Worm (Caenorhabditis elegans) whole organism, late embryonic: ENCODE data around the gene F14H3.3.

Source experiments
- C38D4.7 ChIP-seq: fragments of 200-800 bp; sonication (Bioruptor generic); optimal IDR thresholded peaks from 2 replicates; lab custom pipeline; 2018; ENCODE audit warnings: mild to moderate bottlenecking, missing genetic modification characterization, moderate library complexity, missing compliant biosample characterization
- F13H6.1 ChIP-seq: sonication (generic microtip); optimal IDR thresholded peaks from 2 replicates; lab custom pipeline; 2016; ENCODE audit warnings: missing genetic modification characterization, missing compliant biosample characterization
- ceh-14 ChIP-seq: sonication (generic microtip); optimal IDR thresholded peaks from 2 replicates; lab custom pipeline; 2016; ENCODE audit warnings: missing genotype, missing genetic modification characterization, missing compliant biosample characterization
- ceh-24 ChIP-seq: sonication (generic microtip); optimal IDR thresholded peaks from 2 replicates; lab custom pipeline; 2016; ENCODE audit warnings: mild to moderate bottlenecking, missing genetic modification characterization, missing compliant biosample characterization
- ceh-30 ChIP-seq: fragments of 150-350 bp; optimal IDR thresholded peaks from 2 replicates; lab custom pipeline; 2014; ENCODE audit warnings: missing biosample characterization, missing genetic modification characterization
- ceh-31 ChIP-seq: sonication (generic microtip); optimal IDR thresholded peaks from 2 replicates; lab custom pipeline; 2016; ENCODE audit warnings: missing genetic modification characterization, missing compliant biosample characterization
- ceh-48 ChIP-seq: sonication (generic microtip); optimal IDR thresholded peaks from 2 replicates; lab custom pipeline; 2016; ENCODE audit warnings: missing genetic modification characterization, inconsistent platforms, missing compliant biosample characterization
- ceh-6 ChIP-seq: fragments of 200-800 bp; sonication (Bioruptor generic); optimal IDR thresholded peaks from 2 replicates; lab custom pipeline; 2018; ENCODE audit warnings: mild to moderate bottlenecking, missing genetic modification characterization, missing compliant biosample characterization
- elt-2 ChIP-seq: sonication (generic microtip); optimal IDR thresholded peaks from 2 replicates; lab custom pipeline; 2016; ENCODE audit warnings: missing genetic modification reagents, missing genetic modification characterization, missing compliant biosample characterization
- elt-4 ChIP-seq: sonication (generic microtip); optimal IDR thresholded peaks from 2 replicates; lab custom pipeline; 2016; ENCODE audit warnings: missing genetic modification characterization, missing compliant biosample characterization
- ets-4 ChIP-seq: sonication (generic microtip); optimal IDR thresholded peaks from 2 replicates; lab custom pipeline; 2016; ENCODE audit warnings: missing genetic modification characterization, missing compliant biosample characterization
- fkh-10 ChIP-seq: fragments of 150-350 bp; optimal IDR thresholded peaks from 2 replicates; lab custom pipeline; 2014; ENCODE audit warnings: missing biosample characterization, missing genetic modification reagents, missing genetic modification characterization
- hlh-13 ChIP-seq: fragments of 200-800 bp; sonication (Bioruptor generic); optimal IDR thresholded peaks from 2 replicates; lab custom pipeline; 2018; ENCODE audit warnings: mild to moderate bottlenecking, missing genetic modification characterization, missing compliant biosample characterization
- hlh-30 ChIP-seq: sonication (generic microtip); optimal IDR thresholded peaks from 2 replicates; lab custom pipeline; 2017; ENCODE audit warnings: antibody characterized with exemption, missing genetic modification characterization, missing compliant biosample characterization; ENCODE audit not compliant: insufficient read depth
- hlh-6 ChIP-seq: sonication (generic microtip); optimal IDR thresholded peaks from 2 replicates; lab custom pipeline; 2016; ENCODE audit warnings: missing genotype, missing genetic modification characterization, missing compliant biosample characterization
- hlh-8 ChIP-seq: sonication (generic microtip); optimal IDR thresholded peaks from 2 replicates; lab custom pipeline; 2016; ENCODE audit warnings: missing genotype, missing genetic modification characterization, missing compliant biosample characterization
- lim-6 ChIP-seq: sonication (generic microtip); optimal IDR thresholded peaks from 2 replicates; lab custom pipeline; 2016; ENCODE audit warnings: missing genetic modification characterization, missing compliant biosample characterization
- lin-11 ChIP-seq: fragments of 200-800 bp; sonication (Bioruptor generic); optimal IDR thresholded peaks from 2 replicates; lab custom pipeline; 2018; ENCODE audit warnings: mild to moderate bottlenecking, missing genetic modification characterization, missing compliant biosample characterization
- madf-2 ChIP-seq: sonication (generic microtip); optimal IDR thresholded peaks from 2 replicates; lab custom pipeline; 2017; ENCODE audit warnings: missing genetic modification characterization, missing compliant biosample characterization
- mec-3 ChIP-seq: sonication (generic microtip); optimal IDR thresholded peaks from 2 replicates; lab custom pipeline; 2016; ENCODE audit warnings: borderline replicate concordance, missing genetic modification characterization, missing compliant biosample characterization
- nfya-1 ChIP-seq: sonication (generic microtip); optimal IDR thresholded peaks from 2 replicates; lab custom pipeline; 2017; ENCODE audit warnings: missing genetic modification characterization, mild to moderate bottlenecking, missing compliant biosample characterization, antibody characterized with exemption, moderate library complexity
- nhr-232 ChIP-seq: sonication (generic microtip); optimal IDR thresholded peaks from 2 replicates; lab custom pipeline; 2016; ENCODE audit warnings: missing genetic modification characterization, missing compliant biosample characterization
- odd-2 ChIP-seq: sonication (generic microtip); optimal IDR thresholded peaks from 2 replicates; lab custom pipeline; 2017; ENCODE audit warnings: antibody characterized with exemption, mild to moderate bottlenecking, missing genetic modification characterization, missing compliant biosample characterization
- pag-3 ChIP-seq: sonication (generic microtip); optimal IDR thresholded peaks from 2 replicates; lab custom pipeline; 2016; ENCODE audit warnings: missing compliant biosample characterization, missing genetic modification characterization, borderline replicate concordance
- pha-2 ChIP-seq: sonication (generic microtip); optimal IDR thresholded peaks from 2 replicates; lab custom pipeline; 2017; ENCODE audit warnings: mild to moderate bottlenecking, missing genetic modification characterization, missing compliant biosample characterization
- pha-4 ChIP-seq: fragments of 150-350 bp; optimal IDR thresholded peaks from 2 replicates; lab custom pipeline; 2018; ENCODE audit warnings: missing biosample characterization, missing genetic modification reagents, missing genetic modification characterization
- pqm-1 ChIP-seq: sonication (generic microtip); optimal IDR thresholded peaks from 2 replicates; lab custom pipeline; 2016; ENCODE audit warnings: missing genetic modification characterization, missing compliant biosample characterization
- pros-1 ChIP-seq: fragments of 150-350 bp; optimal IDR thresholded peaks from 2 replicates; lab custom pipeline; 2014; ENCODE audit warnings: missing biosample characterization, missing genetic modification reagents, missing genetic modification characterization
- sox-2 ChIP-seq: fragments of 200-800 bp; sonication (Bioruptor generic); IDR thresholded peaks from 2 replicates; pipeline ENCODE4 v1.3.6; 2022; ENCODE audit warnings: missing genetic modification reagents, missing genetic modification characterization, missing compliant biosample characterization
- sox-4 ChIP-seq: sonication (generic microtip); optimal IDR thresholded peaks from 2 replicates; lab custom pipeline; 2017; ENCODE audit warnings: mild to moderate bottlenecking, missing genetic modification characterization, inconsistent platforms, missing compliant biosample characterization
- syd-9 ChIP-seq: sonication (generic microtip); optimal IDR thresholded peaks from 2 replicates; lab custom pipeline; 2016; ENCODE audit warnings: mild to moderate bottlenecking, missing genetic modification characterization, moderate library complexity, missing compliant biosample characterization
- tbx-2 ChIP-seq: sonication (generic microtip); optimal IDR thresholded peaks from 2 replicates; lab custom pipeline; 2016; ENCODE audit warnings: missing genetic modification characterization, missing compliant biosample characterization
- unc-55 ChIP-seq: sonication (generic microtip); optimal IDR thresholded peaks from 2 replicates; lab custom pipeline; 2017; ENCODE audit warnings: missing biosample characterization, missing genetic modification reagents, missing genetic modification characterization
- zip-5 ChIP-seq: sonication (generic microtip); optimal IDR thresholded peaks from 2 replicates; lab custom pipeline; 2016; ENCODE audit warnings: missing genetic modification characterization, missing compliant biosample characterization
- ztf-16 ChIP-seq: sonication (generic microtip); optimal IDR thresholded peaks from 2 replicates; lab custom pipeline; 2017; ENCODE audit warnings: missing genetic modification characterization, missing compliant biosample characterization

F14H3.3 gene

DNA sequence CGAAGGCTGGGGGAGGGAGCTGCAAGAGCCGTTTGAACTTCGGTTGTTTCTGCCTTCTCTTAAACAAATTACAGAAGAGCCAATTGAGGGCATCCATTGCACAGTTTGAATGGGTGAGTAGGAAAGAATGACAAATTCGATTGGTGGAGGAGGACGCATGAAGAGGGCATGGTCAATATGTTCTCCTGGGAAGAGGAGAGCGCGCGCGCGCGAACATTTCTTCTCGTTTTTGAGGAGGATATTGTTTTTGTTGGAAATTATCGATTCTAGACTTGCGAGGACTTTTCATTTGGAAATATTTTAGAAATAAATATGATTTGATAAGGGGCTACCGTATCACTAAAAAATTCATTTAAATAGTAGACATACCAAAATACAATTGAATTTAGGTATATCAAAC lies 21.7 kb downstream of the F14H3.3 start, which contains the start of gene T10C6.7:
Gene T10C6.7, minus strand, starts transcription at position 143 of the 400 bp plus-strand sequence.
- no peak for TF ChIP-seq pqm-1 (tag; lab: Kevin White, UChicago)
- no peak for TF ChIP-seq pha-4 (tag; lab: Kevin White, UChicago)
- TF ChIP-seq syd-9, result no peak
- TF ChIP-seq hlh-30, result no peak
- TF ChIP-seq, all 69 proteins: peak for 0

DNA sequence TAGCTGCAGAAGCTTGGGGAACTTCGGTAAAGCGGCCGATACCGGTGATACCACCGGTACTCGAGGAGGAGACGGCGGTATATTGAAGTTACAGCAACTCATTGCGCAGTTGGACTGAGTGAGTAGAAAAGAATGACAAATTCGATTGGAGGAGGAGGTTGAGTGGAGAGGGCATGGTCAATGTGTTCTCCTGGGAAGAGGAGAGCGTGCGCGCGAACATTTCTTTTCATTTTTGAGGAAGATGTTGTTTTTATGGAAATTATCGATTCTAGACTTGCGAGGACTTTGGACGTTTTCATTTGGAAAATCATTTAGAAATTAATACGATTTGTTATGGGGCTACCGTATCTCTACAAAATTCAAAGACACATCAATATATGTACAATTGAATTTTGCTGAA lies 24.0 kb downstream of the F14H3.3 start:
- TF ChIP-seq ceh-6 (GFP tag; lab: Kevin White, UChicago), result no peak
- no peak for TF ChIP-seq ets-4 (tag; lab: Kevin White, UChicago)
- no peak for TF ChIP-seq pha-4 (tag; lab: Kevin White, UChicago)
- TF ChIP-seq ceh-14 (tag; lab: Kevin White, UChicago), result no peak
- no peak for TF ChIP-seq zip-5 (tag; lab: Kevin White, UChicago)
- no peak for TF ChIP-seq ceh-24 (tag; lab: Kevin White, UChicago)
- no peak for TF ChIP-seq elt-4 (tag; lab: Kevin White, UChicago)
- TF ChIP-seq sox-4, result no peak
- TF ChIP-seq hlh-8 (tag; lab: Kevin White, UChicago), result no peak
- no peak for TF ChIP-seq pros-1 (tag; lab: Kevin White, UChicago)
- no peak for TF ChIP-seq elt-2 (tag; lab: Kevin White, UChicago)
- no peak for TF ChIP-seq C38D4.7 (GFP tag; lab: Kevin White, UChicago)
- no peak for TF ChIP-seq tbx-2 (tag; lab: Kevin White, UChicago)
- TF ChIP-seq ceh-30 (tag; lab: Kevin White, UChicago), result no peak

ce11 chrV:16024917-16025316 lies 28.4 kb downstream of the F14H3.3 start:
- TF ChIP-seq fkh-10 (GFP tag; lab: Kevin White, UChicago) (no peak), tbx-2 (tag; lab: Kevin White, UChicago) (no peak), hlh-30 (no peak), F13H6.1 (tag; lab: Kevin White, UChicago) (no peak)

DNA sequence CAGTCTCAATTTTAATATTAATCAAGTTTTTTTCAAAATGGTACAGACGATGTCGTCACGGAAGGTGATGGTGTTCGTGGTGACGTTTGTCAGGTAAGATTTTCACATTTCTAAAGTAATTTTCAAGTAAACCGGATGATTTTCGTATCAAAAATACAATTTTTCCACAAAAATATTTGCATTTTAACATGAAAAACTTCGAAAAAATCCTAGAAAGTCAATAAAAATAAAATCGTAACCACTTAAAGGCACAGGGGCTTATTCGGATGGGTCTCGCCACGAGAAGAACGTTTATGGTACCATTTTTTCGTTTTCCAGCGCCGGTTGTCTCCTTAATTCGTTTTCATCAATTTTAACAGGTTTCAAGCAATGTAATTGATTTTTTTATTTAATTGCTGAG lies 29.0 kb downstream of the F14H3.3 start, which contains the start of gene T10C6.6:
Gene T10C6.6, plus strand, starts transcription at position 27 of the 400 bp plus-strand sequence.
- TF ChIP-seq ceh-31 (tag; lab: Kevin White, UChicago), result no peak
- peak; percentile 44 for TF ChIP-seq elt-2 (tag; lab: Kevin White, UChicago)
- TF ChIP-seq madf-2 (tag; lab: Kevin White, UChicago), result no peak

ce11 chrV:16023559-16023958 lies 29.7 kb downstream of the F14H3.3 start:
- TF ChIP-seq nhr-232 (no peak), pros-1 (tag; lab: Kevin White, UChicago) (no peak), odd-2 (tag; lab: Kevin White, UChicago) (no peak), pha-2 (tag; lab: Kevin White, UChicago) (no peak), nfya-1 (no peak), hlh-6 (tag; lab: Kevin White, UChicago) (no peak), hlh-13 (no peak), lin-11 (tag; lab: Kevin White, UChicago) (no peak), unc-55 (no peak), pag-3 (tag; lab: Kevin White, UChicago) (no peak)

ce11 chrV:16023051-16023450 lies 30.2 kb downstream of the F14H3.3 start, which contains the start of gene cwc-15:
Gene cwc-15 (plus strand): TSS chrV:16023351.
- no peak for TF ChIP-seq sox-2
- no peak for TF ChIP-seq mec-3 (tag; lab: Kevin White, UChicago)
- no peak for TF ChIP-seq ceh-48
- no peak for TF ChIP-seq ets-4 (tag; lab: Kevin White, UChicago)
- no peak for TF ChIP-seq ztf-16 (tag; lab: Kevin White, UChicago)
- TF ChIP-seq lim-6, result no peak
